Fruit fly (Drosophila melanogaster): ENCODE data around the gene IFT46.

The IFT46 gene

DNA sequence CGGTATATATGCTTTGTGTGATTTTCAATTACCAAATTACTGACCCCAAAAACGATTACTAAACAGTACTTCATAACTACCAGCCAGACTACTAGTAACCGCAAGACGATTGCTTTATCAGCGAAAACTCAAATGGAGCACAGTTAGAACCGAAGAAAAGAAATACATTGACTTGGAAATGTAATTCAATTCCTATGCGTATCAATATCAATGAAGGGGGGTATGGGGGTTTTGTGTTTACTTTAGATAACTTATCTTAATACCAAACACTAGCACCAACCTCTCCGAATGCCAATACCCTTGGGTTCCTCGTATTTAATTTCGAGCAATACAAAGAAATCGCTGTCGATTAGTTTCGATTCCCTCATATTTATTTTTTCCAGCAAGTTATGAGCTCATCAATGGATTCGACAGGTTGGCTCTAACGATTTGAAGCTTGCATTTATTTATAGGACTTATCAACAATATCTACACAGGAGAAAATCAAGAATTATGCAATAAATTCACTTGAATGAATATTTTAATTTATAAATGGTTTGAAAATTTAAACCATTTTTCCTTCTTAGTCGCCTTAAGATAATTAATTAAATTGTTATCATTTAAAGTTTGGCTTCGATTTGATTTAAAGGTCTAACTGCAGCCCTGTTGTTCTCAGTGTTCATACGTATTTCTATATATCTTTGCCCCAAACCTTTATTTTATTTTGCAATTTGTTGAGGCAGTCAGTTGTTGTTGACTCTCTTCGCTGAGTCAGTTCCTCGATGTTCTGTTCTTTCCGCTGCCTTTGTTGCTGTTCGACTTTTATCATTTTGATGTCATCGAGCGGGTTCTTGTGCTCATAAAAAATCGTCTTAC lies 5.7 kb upstream of the IFT46 start (continued):
- TF ChIP-seq CG17186 (GFP tag; optimal IDR thresholded peaks at IDR 0.05), result no peak
- TF ChIP-seq CG10147 (GFP tag; optimal IDR thresholded peaks at IDR 0.05), result peak; percentile 71
- TF ChIP-seq CG9817 (tag; optimal IDR thresholded peaks at IDR 0.05), result peak; percentile 77
- TF ChIP-seq Ssrp (tag; optimal IDR thresholded peaks at IDR 0.05), result peak; percentile 75
- TF ChIP-seq CG11723 (GFP tag; optimal IDR thresholded peaks at IDR 0.05), result peak; percentile 44
- TF ChIP-seq Fer1 (GFP tag; optimal IDR thresholded peaks at IDR 0.05), result peak; percentile 84
- TF ChIP-seq her (GFP tag; optimal IDR thresholded peaks at IDR 0.05), result no peak
- TF ChIP-seq lola (GFP tag; optimal IDR thresholded peaks at IDR 0.05), result peak in 1 of 3 experiments; percentile 66
- TF ChIP-seq CG4617 (GFP tag; optimal IDR thresholded peaks at IDR 0.05; ENCODE audit: borderline replicate concordance), result no peak
- TF ChIP-seq salm (tag; optimal IDR thresholded peaks at IDR 0.05), result peak; percentile 62
- peak; percentile 19; the same call in 1 of the 2 replicates for TF ChIP-seq CG10321 (GFP tag; IDR thresholded peaks at IDR 0.05)
- no peak for TF ChIP-seq pan (optimal IDR thresholded peaks at IDR 0.05)
- peak in 1 of 2 experiments; percentile 68 for TF ChIP-seq pan (GFP tag; optimal IDR thresholded peaks at IDR 0.05 in 1 of 2, IDR thresholded peaks at IDR 0.05 in 1 of 2)
- TF ChIP-seq eyg (GFP tag; optimal IDR thresholded peaks at IDR 0.05), result no peak
- TF ChIP-seq Med (GFP tag), result peak; percentile 81
- TF ChIP-seq CG12391 (tag; optimal IDR thresholded peaks at IDR 0.05), result peak; percentile 85
- no peak for TF ChIP-seq CG15073 (GFP tag; optimal IDR thresholded peaks at IDR 0.05)
- peak; percentile 18 for TF ChIP-seq btn (GFP tag; optimal IDR thresholded peaks at IDR 0.05)
- TF ChIP-seq CG1603 (tag; optimal IDR thresholded peaks at IDR 0.05), result peak; percentile 10
- peak; percentile 67 for TF ChIP-seq Fer2 (tag; optimal IDR thresholded peaks at IDR 0.05)
- TF ChIP-seq CG7928 (GFP tag; optimal IDR thresholded peaks at IDR 0.05), result peak; percentile 4
- peak; percentile 80 for TF ChIP-seq lbe (GFP tag; optimal IDR thresholded peaks at IDR 0.05)
- TF ChIP-seq NFAT (GFP tag; IDR thresholded peaks at IDR 0.05), result peak; percentile 10; the same call in 1 of the 2 replicates
- TF ChIP-seq CG10366 (GFP tag; IDR thresholded peaks at IDR 0.05), result peak; percentile 76
- no peak for TF ChIP-seq amos (GFP tag; IDR thresholded peaks at IDR 0.05; ENCODE audit: partially characterized antibody)
- TF ChIP-seq sd (tag; optimal IDR thresholded peaks at IDR 0.05), result peak; percentile 92
- no peak for TF ChIP-seq ac (GFP tag; optimal IDR thresholded peaks at IDR 0.05)
- TF ChIP-seq Poxn (GFP tag; IDR thresholded peaks at IDR 0.05), result no peak
- TF ChIP-seq CG10565 (GFP tag; optimal IDR thresholded peaks at IDR 0.05), result no peak
- peak; percentile 69 for TF ChIP-seq gsb-n (tag; optimal IDR thresholded peaks at IDR 0.05)
- no peak for TF ChIP-seq H15 (GFP tag; IDR thresholded peaks at IDR 0.05)
- TF ChIP-seq Bdp1 (GFP tag; optimal IDR thresholded peaks at IDR 0.05), result peak; percentile 46
- TF ChIP-seq CG30403 (GFP tag; optimal IDR thresholded peaks at IDR 0.05), result peak; percentile 82
- TF ChIP-seq CG18764 (GFP tag; optimal IDR thresholded peaks at IDR 0.05), result peak; percentile 50
- TF ChIP-seq Sry-δ (GFP tag; optimal IDR thresholded peaks at IDR 0.05), result peak; percentile 20
- peak; percentile 55 for TF ChIP-seq CG1529 (GFP tag; optimal IDR thresholded peaks at IDR 0.05)
- TF ChIP-seq CG31441 (GFP tag; IDR thresholded peaks at IDR 0.05), result peak; percentile 87
- TF ChIP-seq Xbp1 (GFP tag; optimal IDR thresholded peaks at IDR 0.05), result peak; percentile 79
- TF ChIP-seq schlank (tag; optimal IDR thresholded peaks at IDR 0.05), result peak; percentile 46
- TF ChIP-seq zf30C (GFP tag; optimal IDR thresholded peaks at IDR 0.05), result peak; percentile 74
- no peak for TF ChIP-seq CG1832 (GFP tag; optimal IDR thresholded peaks at IDR 0.05)
- TF ChIP-seq CrebB (tag; optimal IDR thresholded peaks at IDR 0.05), result peak; percentile 59
- peak; percentile 52; the same call in 2 of the 4 replicates for TF ChIP-seq Gug (GFP tag; IDR thresholded peaks at IDR 0.05)
- peak; percentile 16 for TF ChIP-seq repo (GFP tag; optimal IDR thresholded peaks at IDR 0.05)
- peak; percentile 6 to 69 for TF ChIP-seq Pdp1 (GFP tag; optimal IDR thresholded peaks at IDR 0.05)
- TF ChIP-seq CG7963 (GFP tag; IDR thresholded peaks at IDR 0.05; ENCODE audit: partially characterized antibody), result no peak
- peak; percentile 73; the same call in 2 of the 3 replicates for TF ChIP-seq CG11456 (GFP tag; IDR thresholded peaks at IDR 0.05)
- peak; percentile 65 for TF ChIP-seq CG18619 (GFP tag; optimal IDR thresholded peaks at IDR 0.05)
